Worm (Caenorhabditis elegans): Measurements from ENCODE around the gene mrps-11.

Gene mrps-11

DNA sequence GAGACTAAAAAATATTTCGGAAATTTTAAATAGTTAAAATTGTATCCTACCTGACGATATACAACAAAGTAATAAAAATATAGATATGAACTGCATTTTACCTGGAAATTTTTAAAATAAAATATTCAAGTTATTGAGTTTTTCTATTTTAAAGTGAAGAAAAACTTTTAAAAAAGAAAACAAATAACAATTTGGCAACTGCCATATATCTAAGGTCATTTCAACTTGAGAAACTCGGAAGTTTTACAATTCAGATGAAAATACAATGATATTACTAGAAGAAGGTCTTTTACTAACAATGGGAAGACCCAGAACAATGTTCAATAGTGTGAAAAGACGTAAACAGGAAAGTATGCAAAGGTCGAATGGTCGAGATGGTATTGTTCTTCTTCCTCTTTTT is 44.5 kb downstream of the mrps-11 start, which contains the start of gene C54D10.10:
C54D10.10 (minus strand) TSS at position 101 of the 400 bp plus-strand sequence.
- TF ChIP-seq aly-1 (tag; optimal IDR thresholded peaks at IDR 0.05) (no peak), scrt-1 (GFP tag; IDR thresholded peaks at IDR 0.05) (no peak), ceh-13 (GFP tag; optimal IDR thresholded peaks at IDR 0.05) (no peak), tbx-37 (GFP tag; conservative IDR thresholded peaks at IDR 0.05) (no peak), ama-1 (optimal IDR thresholded peaks at IDR 0.05) (no peak), hnd-1 (tag; optimal IDR thresholded peaks at IDR 0.05) (no peak), pes-1 (GFP tag; IDR thresholded peaks at IDR 0.05) (no peak), ceh-36 (tag; optimal IDR thresholded peaks at IDR 0.05) (no peak), ets-7 (tag; optimal IDR thresholded peaks at IDR 0.05) (no peak), sea-1 (GFP tag; conservative IDR thresholded peaks at IDR 0.05) (no peak), F13C5.2 (tag; optimal IDR thresholded peaks at IDR 0.05) (no peak), B0310.2 (tag; optimal IDR thresholded peaks at IDR 0.05) (no peak), tbx-11 (GFP tag; IDR thresholded peaks at IDR 0.05) (no peak), hmg-4 (GFP tag; optimal IDR thresholded peaks at IDR 0.05) (no peak)

DNA sequence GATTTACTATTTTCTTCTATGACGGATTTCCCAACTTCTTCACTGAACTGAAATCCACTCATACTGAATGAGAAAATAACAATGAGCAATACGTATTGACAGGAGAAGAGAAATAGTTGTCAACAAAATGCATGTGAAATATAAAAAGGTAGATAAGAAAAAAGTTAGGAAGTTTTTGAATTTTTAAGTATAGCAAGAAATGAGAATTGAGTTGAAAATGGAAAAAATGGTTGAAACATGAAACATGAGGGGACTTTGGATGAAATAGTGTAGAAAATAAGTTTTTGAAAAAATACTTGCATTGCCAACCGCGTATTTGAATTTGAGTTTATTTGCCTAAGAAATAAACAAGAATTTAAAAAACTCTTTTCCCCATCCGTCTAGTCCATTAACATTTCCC is 47.5 kb downstream of the mrps-11 start, which contains the start of the genes pals-38 and C54D10.9:
pals-38 (minus strand) TSS at position 101 of the 400 bp plus-strand sequence.
C54D10.9 (plus strand) TSS at position 259 of the 400 bp plus-strand sequence.
- no peak for TF ChIP-seq aly-1 (tag; optimal IDR thresholded peaks at IDR 0.05)
- no peak for TF ChIP-seq sea-1 (GFP tag; conservative IDR thresholded peaks at IDR 0.05)
- no peak for TF ChIP-seq hmg-4 (GFP tag; optimal IDR thresholded peaks at IDR 0.05)
- no peak for TF ChIP-seq tra-4 (tag; optimal IDR thresholded peaks at IDR 0.05)
- no peak for TF ChIP-seq flt-1 (GFP tag; IDR thresholded peaks at IDR 0.05)
- TF ChIP-seq hmbx-1 (tag; optimal IDR thresholded peaks at IDR 0.05), result no peak
- TF ChIP-seq ets-7 (tag; optimal IDR thresholded peaks at IDR 0.05), result no peak
- no peak for TF ChIP-seq pes-1 (GFP tag; IDR thresholded peaks at IDR 0.05)
- no peak for TF ChIP-seq ceh-36 (tag; optimal IDR thresholded peaks at IDR 0.05)
- TF ChIP-seq B0310.2 (tag; optimal IDR thresholded peaks at IDR 0.05), result no peak
- TF ChIP-seq tbx-37 (GFP tag; conservative IDR thresholded peaks at IDR 0.05), result no peak
- no peak for TF ChIP-seq F13C5.2 (tag; optimal IDR thresholded peaks at IDR 0.05)
- TF ChIP-seq ama-1 (optimal IDR thresholded peaks at IDR 0.05), result no peak
- no peak for TF ChIP-seq hnd-1 (tag; optimal IDR thresholded peaks at IDR 0.05)
- TF ChIP-seq scrt-1 (GFP tag; IDR thresholded peaks at IDR 0.05), result no peak
- no peak for TF ChIP-seq tbx-11 (GFP tag; IDR thresholded peaks at IDR 0.05)
- no peak for TF ChIP-seq ceh-13 (GFP tag; optimal IDR thresholded peaks at IDR 0.05)

ce11 chrV:12443754-12444153 is 50.7 kb downstream of the mrps-11 start, which contains the start of gene pals-39:
TSS of gene pals-39 (minus strand) at chrV:12443854.
- TF ChIP-seq flt-1 (GFP tag; IDR thresholded peaks at IDR 0.05) (no peak), tra-4 (tag; optimal IDR thresholded peaks at IDR 0.05) (no peak), ceh-36 (tag; optimal IDR thresholded peaks at IDR 0.05) (no peak), hnd-1 (tag; optimal IDR thresholded peaks at IDR 0.05) (no peak), tbx-11 (GFP tag; IDR thresholded peaks at IDR 0.05) (no peak)
